Fruit fly (Drosophila melanogaster) whole organism, prepupa: ENCODE results near the gene PNKP.

Source experiments
- CG10669 ChIP-seq: fragments of 200-800 bp; sonication (Bioruptor generic); optimal IDR thresholded peaks from 3 replicates; lab custom pipeline; 2018; ENCODE audit warnings: missing biosample characterization, mild to moderate bottlenecking, missing genetic modification characterization, moderate library complexity
- CG11762 ChIP-seq: fragments of 200-800 bp; sonication (Bioruptor generic); optimal IDR thresholded peaks from 3 replicates; lab custom pipeline; 2016; ENCODE audit warnings: missing biosample characterization, missing genetic modification characterization; ENCODE audit not compliant: insufficient read depth
- Sox102F ChIP-seq: fragments of 200-800 bp; sonication (Bioruptor generic); optimal IDR thresholded peaks from 2 replicates; lab custom pipeline; 2016; ENCODE audit warnings: missing biosample characterization, mild to moderate bottlenecking, missing genetic modification characterization
- dsx ChIP-seq: fragments of 200-800 bp; optimal IDR thresholded peaks from 3 replicates; lab custom pipeline; 2019; ENCODE audit warnings: missing biosample characterization, mild to moderate bottlenecking, missing genetic modification characterization, moderate library complexity; ENCODE audit not compliant: poor library complexity, severe bottlenecking
- esn ChIP-seq: fragments of 200-800 bp; sonication (Bioruptor generic); optimal IDR thresholded peaks from 2 replicates; lab custom pipeline; 2016; ENCODE audit warnings: missing biosample characterization, mild to moderate bottlenecking, missing genetic modification characterization, moderate library complexity
- fd85E ChIP-seq: fragments of 200-800 bp; sonication (Bioruptor generic); optimal IDR thresholded peaks from 3 replicates; lab custom pipeline; 2016; ENCODE audit warnings: missing biosample characterization, missing genetic modification characterization

dm6 chr3R:8356626-8357290, 13.4 kb upstream of the PNKP start, which contains the start of gene stck:
- TF ChIP-seq fd85E (GFP tag; lab: Kevin White, UChicago) (no peak), CG11762 (GFP tag; lab: Kevin White, UChicago) (no peak), esn (GFP tag; lab: Kevin White, UChicago) (no peak), CG10669 (GFP tag; lab: Kevin White, UChicago) (no peak), dsx (GFP tag; lab: Kevin White, UChicago) (no peak), Sox102F (GFP tag; lab: Kevin White, UChicago) (no peak)
